Fruit fly (Drosophila melanogaster): Measurements from ENCODE around the gene CG13733.

Gene CG13733

dm6 chr3L:17441602-17442001 lies 37.1 kb downstream of the CG13733 start:
- TF ChIP-seq Elba2 (GFP tag; optimal IDR thresholded peaks at IDR 0.05) (no peak), trem (tag; optimal IDR thresholded peaks at IDR 0.05) (no peak), CG10543 (GFP tag; optimal IDR thresholded peaks at IDR 0.05) (peak; percentile 9), hbn (GFP tag; IDR thresholded peaks at IDR 0.05; ENCODE audit: partially characterized antibody) (no peak), Asciz (GFP tag; optimal IDR thresholded peaks at IDR 0.05) (no peak), CG6683 (GFP tag; optimal IDR thresholded peaks at IDR 0.05) (no peak), CG14441 (GFP tag; IDR thresholded peaks at IDR 0.05) (no peak), Eip74EF (GFP tag; optimal IDR thresholded peaks at IDR 0.05) (no peak), Med (GFP tag) (peak; percentile 16), chm (GFP tag; IDR thresholded peaks at IDR 0.05) (no peak), HmgD (GFP tag; optimal IDR thresholded peaks at IDR 0.05) (no peak), Bgb (GFP tag; IDR thresholded peaks at IDR 0.05; ENCODE audit: partially characterized antibody) (no peak), CG32772 (GFP tag; IDR thresholded peaks at IDR 0.05) (no peak), ftz-f1 (GFP tag; optimal IDR thresholded peaks at IDR 0.05) (no peak), CG3726 (GFP tag; IDR thresholded peaks at IDR 0.05) (no peak), CG4282 (GFP tag; optimal IDR thresholded peaks at IDR 0.05) (no peak), sens (GFP tag) (peak; percentile 23), Adf1 (GFP tag; IDR thresholded peaks at IDR 0.05) (no peak), ATbp (GFP tag; optimal IDR thresholded peaks at IDR 0.05) (no peak), CG13894 (tag; optimal IDR thresholded peaks at IDR 0.05) (peak; percentile 16), CG14860 (GFP tag; IDR thresholded peaks at IDR 0.05; ENCODE audit: partially characterized antibody) (no peak), pum (GFP tag; optimal IDR thresholded peaks at IDR 0.05) (no peak), danr (GFP tag; IDR thresholded peaks at IDR 0.05) (no peak), prd (optimal IDR thresholded peaks at IDR 0.05) (no peak), prd (GFP tag; IDR thresholded peaks at IDR 0.05) (no peak), Awh (GFP tag; IDR thresholded peaks at IDR 0.05) (no peak), ranshi (GFP tag; IDR thresholded peaks at IDR 0.05) (0 out of 2 replicates have a peak, but pooled peaks have one; percentile 10), CG15011 (GFP tag; optimal IDR thresholded peaks at IDR 0.05) (no peak), CG7357 (GFP tag; IDR thresholded peaks at IDR 0.05) (no peak), abd-A (tag; optimal IDR thresholded peaks at IDR 0.05) (peak; percentile 86), maf-S (GFP tag; optimal IDR thresholded peaks at IDR 0.05) (no peak), CG5245 (GFP tag; optimal IDR thresholded peaks at IDR 0.05) (no peak), Hr78 (GFP tag; optimal IDR thresholded peaks at IDR 0.05) (no peak), pros (GFP tag; optimal IDR thresholded peaks at IDR 0.05) (peak; percentile 52), CG8478 (optimal IDR thresholded peaks at IDR 0.05) (no peak), TFAM (GFP tag; optimal IDR thresholded peaks at IDR 0.05) (no peak), twi (tag; optimal IDR thresholded peaks at IDR 0.05) (no peak), B-H1 (GFP tag; IDR thresholded peaks at IDR 0.05) (no peak), Sry-δ (GFP tag; optimal IDR thresholded peaks at IDR 0.05) (no peak), CG10565 (GFP tag; optimal IDR thresholded peaks at IDR 0.05) (no peak), Tbp (GFP tag; optimal IDR thresholded peaks at IDR 0.05) (no peak), schlank (tag; optimal IDR thresholded peaks at IDR 0.05) (no peak), CG8765 (GFP tag; IDR thresholded peaks at IDR 0.05) (no peak), croc (GFP tag; conservative IDR thresholded peaks at IDR 0.05) (no peak), PHDP (tag; optimal IDR thresholded peaks at IDR 0.05) (no peak), tio (GFP tag; optimal IDR thresholded peaks at IDR 0.05) (no peak), cg (GFP tag; optimal IDR thresholded peaks at IDR 0.05) (peak; percentile 37), Max (GFP tag; optimal IDR thresholded peaks at IDR 0.05) (no peak)
